Worm (Caenorhabditis elegans) whole organism, early embryonic: ENCODE data around the gene C48B4.12.

Experiments used
- B0310.2 ChIP-seq: sonication (generic microtip); optimal IDR thresholded peaks from 2 replicates; lab custom pipeline; 2016; ENCODE audit warnings: mild to moderate bottlenecking, missing genetic modification characterization, missing compliant biosample characterization
- F13C5.2 ChIP-seq: sonication (generic microtip); optimal IDR thresholded peaks from 2 replicates; lab custom pipeline; 2017; ENCODE audit warnings: mild to moderate bottlenecking, missing genetic modification characterization, inconsistent platforms, missing compliant biosample characterization
- aly-1 ChIP-seq: sonication (generic microtip); optimal IDR thresholded peaks from 2 replicates; lab custom pipeline; 2016; ENCODE audit warnings: missing genetic modification characterization, missing compliant biosample characterization
- ama-1 ChIP-seq: fragments of 150-350 bp; optimal IDR thresholded peaks from 2 replicates; lab custom pipeline; 2014
- ceh-13 ChIP-seq: fragments of 200-800 bp; sonication (Bioruptor generic); optimal IDR thresholded peaks from 2 replicates; lab custom pipeline; 2018; ENCODE audit warnings: mild to moderate bottlenecking, missing genetic modification characterization, missing compliant biosample characterization
- ceh-36 ChIP-seq: sonication (generic microtip); optimal IDR thresholded peaks from 2 replicates; lab custom pipeline; 2016; ENCODE audit warnings: missing genetic modification characterization, inconsistent platforms, missing compliant biosample characterization
- ets-7 ChIP-seq: sonication (generic microtip); optimal IDR thresholded peaks from 2 replicates; lab custom pipeline; 2016; ENCODE audit warnings: missing genotype, missing genetic modification characterization, missing compliant biosample characterization
- flt-1 ChIP-seq: fragments of 200-800 bp; sonication (Bioruptor generic); IDR thresholded peaks from 2 replicates; pipeline ENCODE4 v1.3.6; 2022; ENCODE audit warnings: missing genetic modification characterization, missing compliant biosample characterization
- hmbx-1 ChIP-seq: sonication (generic microtip); optimal IDR thresholded peaks from 2 replicates; lab custom pipeline; 2016; ENCODE audit warnings: mild to moderate bottlenecking, missing genetic modification characterization, missing compliant biosample characterization
- hmg-4 ChIP-seq: fragments of 200-800 bp; sonication (Bioruptor generic); optimal IDR thresholded peaks from 2 replicates; lab custom pipeline; 2018; ENCODE audit warnings: mild to moderate bottlenecking, missing genetic modification characterization, missing compliant biosample characterization
- hnd-1 ChIP-seq: sonication (generic microtip); optimal IDR thresholded peaks from 2 replicates; lab custom pipeline; 2016; ENCODE audit warnings: missing genetic modification characterization, missing compliant biosample characterization
- pes-1 ChIP-seq: fragments of 200-800 bp; sonication (Bioruptor generic); IDR thresholded peaks from 2 replicates; pipeline ENCODE4 v1.3.6; 2022; ENCODE audit warnings: missing genetic modification reagents, missing genetic modification characterization, missing compliant biosample characterization
- scrt-1 ChIP-seq: fragments of 200-800 bp; sonication (Bioruptor generic); IDR thresholded peaks from 2 replicates; pipeline ENCODE4 v1.3.6; 2022; ENCODE audit warnings: missing genetic modification characterization, missing compliant biosample characterization
- sea-1 ChIP-seq: fragments of 200-800 bp; sonication (Bioruptor generic); conservative IDR thresholded peaks from 2 replicates; pipeline ENCODE4 v1.3.6; 2022; ENCODE audit warnings: missing genetic modification characterization, missing compliant biosample characterization
- tbx-11 ChIP-seq: fragments of 200-800 bp; sonication (Bioruptor generic); IDR thresholded peaks from 2 replicates; pipeline ENCODE4 v1.3.6; 2022; ENCODE audit warnings: missing genetic modification characterization, missing compliant biosample characterization
- tbx-37 ChIP-seq: fragments of 200-800 bp; sonication (Bioruptor generic); conservative IDR thresholded peaks from 2 replicates; pipeline ENCODE4 v1.3.6; 2022; ENCODE audit warnings: missing genetic modification reagents, missing genetic modification characterization, missing compliant biosample characterization
- tra-4 ChIP-seq: sonication (generic microtip); optimal IDR thresholded peaks from 2 replicates; lab custom pipeline; 2017; ENCODE audit warnings: missing genetic modification characterization, missing compliant biosample characterization

Gene C48B4.12

ce11 chrIII:9615114-9615513 lies 18.0 kb downstream of the C48B4.12 start:
- TF ChIP-seq sea-1 (GFP tag; lab: Robert Waterston, UW) (no peak), tbx-11 (GFP tag; lab: Robert Waterston, UW) (no peak), B0310.2 (tag; lab: Kevin White, UChicago) (no peak), hmbx-1 (tag; lab: Kevin White, UChicago) (no peak), ama-1 (no peak), ceh-13 (GFP tag; lab: Kevin White, UChicago) (no peak), tbx-37 (GFP tag; lab: Robert Waterston, UW) (no peak), ceh-36 (tag; lab: Kevin White, UChicago) (no peak), flt-1 (GFP tag; lab: Robert Waterston, UW) (no peak), pes-1 (no peak), F13C5.2 (tag; lab: Kevin White, UChicago) (no peak), hnd-1 (tag; lab: Kevin White, UChicago) (no peak), ets-7 (tag; lab: Kevin White, UChicago) (no peak)

ce11 chrIII:9616426-9616825 lies 19.3 kb downstream of the C48B4.12 start, which contains the start of gene hcp-3:
Gene hcp-3 (minus strand): TSS chrIII:9616470.
- TF ChIP-seq F13C5.2 (tag; lab: Kevin White, UChicago) (no peak), tbx-11 (GFP tag; lab: Robert Waterston, UW) (no peak), ets-7 (tag; lab: Kevin White, UChicago) (no peak), ceh-13 (GFP tag; lab: Kevin White, UChicago) (no peak), pes-1 (no peak)

- TF ChIP-seq flt-1 (GFP tag; lab: Robert Waterston, UW) (no peak), hnd-1 (tag; lab: Kevin White, UChicago) (no peak), hmbx-1 (tag; lab: Kevin White, UChicago) (no peak), aly-1 (tag; lab: Kevin White, UChicago) (no peak), ets-7 (tag; lab: Kevin White, UChicago) (no peak), tbx-11 (GFP tag; lab: Robert Waterston, UW) (no peak), F13C5.2 (tag; lab: Kevin White, UChicago) (no peak), tra-4 (tag; lab: Kevin White, UChicago) (no peak), sea-1 (GFP tag; lab: Robert Waterston, UW) (no peak), hmg-4 (GFP tag; lab: Kevin White, UChicago) (no peak), ceh-13 (GFP tag; lab: Kevin White, UChicago) (no peak), scrt-1 (GFP tag; lab: Robert Waterston, UW) (no peak), ama-1 (no peak), ceh-36 (tag; lab: Kevin White, UChicago) (no peak), tbx-37 (GFP tag; lab: Robert Waterston, UW) (no peak), pes-1 (no peak), B0310.2 (tag; lab: Kevin White, UChicago) (no peak)
Measured at ce11 chrIII:9616933-9617332, 19.8 kb downstream of the C48B4.12 start.

- TF ChIP-seq ceh-13 (GFP tag; lab: Kevin White, UChicago) (no peak), hmbx-1 (tag; lab: Kevin White, UChicago) (no peak), ets-7 (tag; lab: Kevin White, UChicago) (no peak), aly-1 (tag; lab: Kevin White, UChicago) (no peak), pes-1 (no peak), tbx-11 (GFP tag; lab: Robert Waterston, UW) (no peak), ama-1 (no peak), hmg-4 (GFP tag; lab: Kevin White, UChicago) (no peak), ceh-36 (tag; lab: Kevin White, UChicago) (no peak), tra-4 (tag; lab: Kevin White, UChicago) (no peak), hnd-1 (tag; lab: Kevin White, UChicago) (no peak)
Measured at ce11 chrIII:9617599-9618262, 20.6 kb downstream of the C48B4.12 start.

ce11 chrIII:9619079-9619761 lies 22.1 kb downstream of the C48B4.12 start, which contains the start of gene hlh-11:
Gene hlh-11 (plus strand): TSS chrIII:9619711.
- TF ChIP-seq B0310.2 (tag; lab: Kevin White, UChicago) = no peak
- TF ChIP-seq sea-1 (GFP tag; lab: Robert Waterston, UW) = no peak
- no peak for TF ChIP-seq scrt-1 (GFP tag; lab: Robert Waterston, UW)
- TF ChIP-seq ceh-13 (GFP tag; lab: Kevin White, UChicago) = no peak
- no peak for TF ChIP-seq tbx-37 (GFP tag; lab: Robert Waterston, UW)
- TF ChIP-seq tra-4 (tag; lab: Kevin White, UChicago) = no peak
- TF ChIP-seq ceh-36 (tag; lab: Kevin White, UChicago) = no peak
- TF ChIP-seq F13C5.2 (tag; lab: Kevin White, UChicago) = no peak
- no peak for TF ChIP-seq tbx-11 (GFP tag; lab: Robert Waterston, UW)

ce11 chrIII:9620148-9620547 lies 23.0 kb downstream of the C48B4.12 start:
- TF ChIP-seq ama-1 (no peak), tra-4 (tag; lab: Kevin White, UChicago) (no peak), tbx-11 (GFP tag; lab: Robert Waterston, UW) (no peak), aly-1 (tag; lab: Kevin White, UChicago) (no peak)
